Worm (Caenorhabditis elegans): Measurements from ENCODE around the gene tsfm-1.

ce11 chrV:12263723-12264122 lies 7.6 kb downstream of the tsfm-1 start, which contains the start of gene ssp-35:
- TF ChIP-seq unc-39 (tag; optimal IDR thresholded peaks at IDR 0.05) (no peak), mab-5 (tag; optimal IDR thresholded peaks at IDR 0.05) (no peak), unc-62 (GFP tag; optimal IDR thresholded peaks at IDR 0.05) (no peak), snpc-4 (tag; optimal IDR thresholded peaks at IDR 0.05) (no peak), lsy-2 (tag; optimal IDR thresholded peaks at IDR 0.05) (no peak), lin-13 (tag; optimal IDR thresholded peaks at IDR 0.05) (no peak), ces-1 (GFP tag; optimal IDR thresholded peaks at IDR 0.05) (no peak), pha-4 (tag; optimal IDR thresholded peaks at IDR 0.05) (no peak), nhr-237 (tag; optimal IDR thresholded peaks at IDR 0.05) (no peak), elt-3 (tag; optimal IDR thresholded peaks at IDR 0.05) (no peak), nhr-28 (tag; optimal IDR thresholded peaks at IDR 0.05) (no peak)
